Fruit fly (Drosophila melanogaster) whole organism, embryonic: Measurements from ENCODE around the gene CG10510.

ENCODE experiments used
- CG18764 ChIP-seq: fragments of 200-800 bp; sonication (Bioruptor generic); optimal IDR thresholded peaks from 3 replicates; lab custom pipeline; 2016; ENCODE audit warnings: missing biosample characterization, missing genetic modification characterization
- CG6813 ChIP-seq: fragments of 200-800 bp; sonication (Bioruptor generic); optimal IDR thresholded peaks from 2 replicates; lab custom pipeline; 2017; ENCODE audit warnings: missing biosample characterization, missing genetic modification characterization, mild to moderate bottlenecking, moderate library complexity, missing genetic modification reagents
- CG8281 ChIP-seq: fragments of 200-800 bp; sonication (Bioruptor generic); optimal IDR thresholded peaks from 2 replicates; lab custom pipeline; 2018; ENCODE audit warnings: missing biosample characterization, mild to moderate bottlenecking, missing genetic modification characterization, moderate library complexity
- CG8924 ChIP-seq: fragments of 200-800 bp; optimal IDR thresholded peaks from 3 replicates; lab custom pipeline; 2019; ENCODE audit warnings: missing biosample characterization, mild to moderate bottlenecking, missing genetic modification characterization, moderate library complexity
- az2 ChIP-seq: fragments of 200-800 bp; sonication (Bioruptor generic); optimal IDR thresholded peaks from 3 replicates; lab custom pipeline; 2016; ENCODE audit warnings: missing biosample characterization, missing genetic modification characterization
- ftz-f1 ChIP-seq: fragments of 200-800 bp; sonication (Bioruptor generic); optimal IDR thresholded peaks from 2 replicates; lab custom pipeline; 2016; ENCODE audit warnings: missing biosample characterization, missing genetic modification characterization
- toy ChIP-seq: fragments of 200-800 bp; sonication (Bioruptor generic); IDR thresholded peaks from 2 replicates; pipeline ENCODE4 v1.3.6; 2022; ENCODE audit warnings: missing biosample characterization, missing genetic modification characterization
- wdn ChIP-seq: fragments of 200-800 bp; sonication (Bioruptor generic); IDR thresholded peaks from 2 replicates; pipeline ENCODE4 v1.3.6; 2022; ENCODE audit warnings: missing biosample characterization, missing genetic modification characterization

- TF ChIP-seq CG8281 (tag; lab: Kevin White, UChicago) (no peak), az2 (no peak), CG8924 (tag; lab: Kevin White, UChicago) (no peak), CG18764 (GFP tag; lab: Kevin White, UChicago) (no peak), toy (GFP tag; lab: Robert Waterston, UW) (no peak), wdn (GFP tag; lab: Robert Waterston, UW) (no peak), ftz-f1 (GFP tag; lab: Kevin White, UChicago) (peak; percentile 65), CG6813 (GFP tag; lab: Kevin White, UChicago) (no peak)
Observed at dm6 chr3L:21219160-21219559, 9.3 kb upstream of the CG10510 start.
